Fruit fly (Drosophila melanogaster) whole organism, embryonic: ENCODE measurements around the gene CG7739.

Experiments used
- Bdp1 ChIP-seq: fragments of 200-800 bp; sonication (Bioruptor generic); optimal IDR thresholded peaks from 3 replicates; lab custom pipeline; 2016; ENCODE audit warnings: missing biosample characterization, missing genetic modification characterization
- Blimp-1 ChIP-seq: fragments of 200-800 bp; sonication (Bioruptor generic); optimal IDR thresholded peaks from 3 replicates; lab custom pipeline; 2018; ENCODE audit warnings: missing biosample characterization, missing genetic modification characterization, mild to moderate bottlenecking, moderate library complexity, missing genetic modification reagents
- Bteb2 ChIP-seq: fragments of 200-800 bp; sonication (Bioruptor generic); optimal IDR thresholded peaks from 2 replicates; lab custom pipeline; 2016; ENCODE audit warnings: missing biosample characterization, missing genetic modification characterization
- CG11560 ChIP-seq: fragments of 200-800 bp; sonication (Bioruptor generic); IDR thresholded peaks from 3 replicates; pipeline ENCODE4 v1.3.6; 2022; ENCODE audit warnings: missing biosample characterization, missing genetic modification characterization
- CG11723 ChIP-seq: fragments of 200-800 bp; sonication (Bioruptor generic); optimal IDR thresholded peaks from 2 replicates; lab custom pipeline; 2017; ENCODE audit warnings: missing biosample characterization, mild to moderate bottlenecking, missing genetic modification characterization
- CG13287 ChIP-seq: fragments of 200-800 bp; sonication (Bioruptor generic); IDR thresholded peaks from 2 replicates; pipeline ENCODE4 v1.3.6; 2022; ENCODE audit warnings: missing biosample characterization, missing genetic modification characterization; ENCODE audit not compliant: partially characterized antibody
- CG13296 ChIP-seq: fragments of 200-800 bp; sonication (Bioruptor generic); optimal IDR thresholded peaks from 3 replicates; lab custom pipeline; 2018; ENCODE audit warnings: missing biosample characterization, mild to moderate bottlenecking, missing genetic modification characterization
- CG16815 ChIP-seq: fragments of 200-800 bp; sonication (Bioruptor generic); optimal IDR thresholded peaks from 3 replicates; lab custom pipeline; 2017; ENCODE audit warnings: missing biosample characterization, mild to moderate bottlenecking, missing genetic modification characterization
- CG17802 ChIP-seq: fragments of 200-800 bp; sonication (Bioruptor generic); optimal IDR thresholded peaks from 2 replicates; lab custom pipeline; 2018; ENCODE audit warnings: missing biosample characterization, mild to moderate bottlenecking, missing genetic modification characterization, moderate library complexity
- CG18262 ChIP-seq: fragments of 200-800 bp; optimal IDR thresholded peaks from 3 replicates; lab custom pipeline; 2019; ENCODE audit warnings: missing biosample characterization, mild to moderate bottlenecking, missing genetic modification characterization, moderate library complexity
- CG1832 ChIP-seq: fragments of 200-800 bp; sonication (Bioruptor generic); optimal IDR thresholded peaks from 2 replicates; lab custom pipeline; 2017; ENCODE audit warnings: missing biosample characterization, mild to moderate bottlenecking, missing genetic modification characterization, inconsistent platforms
- CG31224 ChIP-seq: fragments of 200-800 bp; sonication (Bioruptor generic); IDR thresholded peaks from 2 replicates; pipeline ENCODE4 v1.3.6; 2022; ENCODE audit warnings: missing biosample characterization, missing genetic modification characterization
- CG31365 ChIP-seq: fragments of 200-800 bp; sonication (Bioruptor generic); optimal IDR thresholded peaks from 2 replicates; lab custom pipeline; 2018; ENCODE audit warnings: missing biosample characterization, mild to moderate bottlenecking, missing genetic modification characterization
- CG34422 ChIP-seq: fragments of 200-800 bp; sonication (Bioruptor generic); IDR thresholded peaks from 3 replicates; pipeline ENCODE4 v1.3.6; 2022; ENCODE audit warnings: missing biosample characterization, missing genetic modification characterization
- CG4707 ChIP-seq: fragments of 200-800 bp; sonication (Bioruptor generic); optimal IDR thresholded peaks from 2 replicates; lab custom pipeline; 2018; ENCODE audit warnings: missing biosample characterization, mild to moderate bottlenecking, missing genetic modification characterization, moderate library complexity
- CG4730 ChIP-seq: fragments of 200-800 bp; sonication (Bioruptor generic); IDR thresholded peaks from 2 replicates; pipeline ENCODE4 v1.3.6; 2022; ENCODE audit warnings: missing biosample characterization, missing genetic modification characterization
- CG6854 ChIP-seq: fragments of 200-800 bp; sonication (Bioruptor generic); optimal IDR thresholded peaks from 3 replicates; lab custom pipeline; 2017; ENCODE audit warnings: missing biosample characterization, mild to moderate bottlenecking, missing genetic modification characterization
- CG7745 ChIP-seq: fragments of 200-800 bp; sonication (Bioruptor generic); optimal IDR thresholded peaks from 2 replicates; lab custom pipeline; 2018; ENCODE audit warnings: missing biosample characterization, mild to moderate bottlenecking, missing genetic modification characterization, moderate library complexity
- CG9932 ChIP-seq: fragments of 200-800 bp; sonication (Bioruptor generic); IDR thresholded peaks from 2 replicates; pipeline ENCODE4 v1.3.6; 2022; ENCODE audit warnings: missing biosample characterization, missing genetic modification characterization
- CrebB ChIP-seq: fragments of 200-800 bp; sonication (Bioruptor generic); optimal IDR thresholded peaks from 3 replicates; lab custom pipeline; 2018; ENCODE audit warnings: missing biosample characterization, mild to moderate bottlenecking, missing genetic modification characterization
- D ChIP-seq, 2 experiments: fragments of 200-800 bp in 1 of 2; fragments of >200 bp in 1 of 2; sonication (Bioruptor generic) in 1 of 2; optimal IDR thresholded peaks; 2 replicates in 1 of 2; 3 replicates in 1 of 2; lab custom pipeline; 2017; ENCODE audit warnings: mild to moderate bottlenecking in 1 of 2, missing biosample characterization in 1 of 2, missing genetic modification characterization in 1 of 2, missing genetic modification reagents in 1 of 2
- Dad ChIP-seq: fragments of 200-800 bp; sonication (Bioruptor generic); optimal IDR thresholded peaks from 3 replicates; lab custom pipeline; 2016; ENCODE audit warnings: missing biosample characterization, missing genetic modification characterization
- H2.0 ChIP-seq: fragments of 200-800 bp; sonication (Bioruptor generic); IDR thresholded peaks from 2 replicates; pipeline ENCODE4 v1.3.6; 2022; ENCODE audit warnings: missing biosample characterization, missing genetic modification characterization
- Nf-YA ChIP-seq: fragments of 200-800 bp; sonication (Bioruptor generic); IDR thresholded peaks from 2 replicates; pipeline ENCODE4 v1.3.6; 2022; ENCODE audit warnings: missing biosample characterization, missing genetic modification characterization
- Nf-YC ChIP-seq: fragments of 200-800 bp; optimal IDR thresholded peaks from 3 replicates; lab custom pipeline; 2019; ENCODE audit warnings: missing biosample characterization, mild to moderate bottlenecking, missing genetic modification characterization, moderate library complexity
- Optix ChIP-seq: fragments of 200-800 bp; sonication (Bioruptor generic); IDR thresholded peaks from 3 replicates; pipeline ENCODE4 v1.3.6; 2022; ENCODE audit warnings: missing biosample characterization, missing genetic modification characterization
- Taf1 ChIP-seq: fragments of 200-800 bp; sonication (Bioruptor generic); IDR thresholded peaks from 2 replicates; pipeline ENCODE4 v1.3.6; 2022; ENCODE audit warnings: missing biosample characterization, missing genetic modification characterization
- YL-1 ChIP-seq: fragments of 200-800 bp; sonication (Bioruptor generic); optimal IDR thresholded peaks from 3 replicates; lab custom pipeline; 2017; ENCODE audit warnings: missing biosample characterization, mild to moderate bottlenecking, missing genetic modification characterization
- al ChIP-seq: fragments of 200-800 bp; sonication (Bioruptor generic); IDR thresholded peaks from 2 replicates; pipeline ENCODE4 v1.3.6; 2022; ENCODE audit warnings: missing biosample characterization, missing genetic modification characterization
- az2 ChIP-seq: fragments of 200-800 bp; sonication (Bioruptor generic); optimal IDR thresholded peaks from 3 replicates; lab custom pipeline; 2016; ENCODE audit warnings: missing biosample characterization, missing genetic modification characterization
- caup ChIP-seq: fragments of 200-800 bp; sonication (Bioruptor generic); optimal IDR thresholded peaks from 3 replicates; lab custom pipeline; 2017; ENCODE audit warnings: missing biosample characterization, mild to moderate bottlenecking, missing genetic modification characterization, moderate library complexity; ENCODE audit not compliant: severe bottlenecking
- dpn ChIP-seq, 2 experiments: fragments of 200-800 bp; sonication (Bioruptor generic); optimal IDR thresholded peaks; 3 replicates each; lab custom pipeline; 2016; ENCODE audit warnings: missing biosample characterization in 2 of 2, missing genetic modification characterization in 2 of 2
- gce ChIP-seq: fragments of 200-800 bp; sonication (Bioruptor generic); IDR thresholded peaks from 3 replicates; pipeline ENCODE4 v1.3.6; 2022; ENCODE audit warnings: missing biosample characterization, missing genetic modification characterization
- gem ChIP-seq: fragments of 200-800 bp; sonication (Bioruptor generic); optimal IDR thresholded peaks from 2 replicates; lab custom pipeline; 2019; ENCODE audit warnings: missing biosample characterization, mild to moderate bottlenecking, missing genetic modification characterization, moderate library complexity
- grau ChIP-seq: fragments of 200-800 bp; optimal IDR thresholded peaks from 3 replicates; lab custom pipeline; 2019; ENCODE audit warnings: missing biosample characterization, mild to moderate bottlenecking, missing genetic modification characterization, moderate library complexity
- gsb-n ChIP-seq: fragments of 200-800 bp; sonication (Bioruptor generic); optimal IDR thresholded peaks from 3 replicates; lab custom pipeline; 2018; ENCODE audit warnings: missing biosample characterization, mild to moderate bottlenecking, missing genetic modification characterization
- ham ChIP-seq: fragments of 200-800 bp; sonication (Bioruptor generic); IDR thresholded peaks from 2 replicates; pipeline ENCODE4 v1.3.6; 2022; ENCODE audit warnings: missing biosample characterization, missing genetic modification characterization
- hbn ChIP-seq: fragments of 200-800 bp; sonication (Bioruptor generic); IDR thresholded peaks from 2 replicates; pipeline ENCODE4 v1.3.6; 2022; ENCODE audit warnings: missing biosample characterization, missing genetic modification characterization; ENCODE audit not compliant: partially characterized antibody
- ind ChIP-seq: fragments of 200-800 bp; sonication (Bioruptor generic); optimal IDR thresholded peaks from 3 replicates; lab custom pipeline; 2016; ENCODE audit warnings: missing biosample characterization, missing genetic modification characterization
- mirr ChIP-seq: fragments of 200-800 bp; sonication (Bioruptor generic); optimal IDR thresholded peaks from 3 replicates; lab custom pipeline; 2018; ENCODE audit warnings: missing biosample characterization, mild to moderate bottlenecking, missing genetic modification characterization
- pb ChIP-seq: fragments of 200-800 bp; sonication (Bioruptor generic); optimal IDR thresholded peaks from 3 replicates; lab custom pipeline; 2016; ENCODE audit warnings: missing biosample characterization, missing genetic modification characterization
- pros ChIP-seq: fragments of 200-800 bp; sonication (Bioruptor generic); optimal IDR thresholded peaks from 3 replicates; lab custom pipeline; 2019; ENCODE audit warnings: missing biosample characterization, mild to moderate bottlenecking, missing genetic modification characterization, moderate library complexity
- pum ChIP-seq: fragments of 200-800 bp; sonication (Bioruptor generic); optimal IDR thresholded peaks from 2 replicates; lab custom pipeline; 2016; ENCODE audit warnings: missing biosample characterization, missing genetic modification characterization
- repo ChIP-seq: fragments of 200-800 bp; sonication (Bioruptor generic); optimal IDR thresholded peaks from 2 replicates; lab custom pipeline; 2016; ENCODE audit warnings: missing biosample characterization, missing genetic modification characterization
- sens-2 ChIP-seq: fragments of 200-800 bp; sonication (Bioruptor generic); IDR thresholded peaks from 2 replicates; pipeline ENCODE4 v1.3.6; 2022; ENCODE audit warnings: missing biosample characterization, missing genetic modification characterization
- sisA ChIP-seq: fragments of 200-800 bp; sonication (Bioruptor generic); IDR thresholded peaks from 2 replicates; pipeline ENCODE4 v1.3.6; 2022; ENCODE audit warnings: missing biosample characterization, missing genetic modification characterization
- tna ChIP-seq: fragments of 200-800 bp; sonication (Bioruptor generic); IDR thresholded peaks from 2 replicates; pipeline ENCODE4 v1.3.6; 2022; ENCODE audit warnings: missing biosample characterization, missing genetic modification characterization; ENCODE audit not compliant: partially characterized antibody
- unpg ChIP-seq: fragments of 200-800 bp; sonication (Bioruptor generic); optimal IDR thresholded peaks from 3 replicates; lab custom pipeline; 2018; ENCODE audit warnings: missing biosample characterization, mild to moderate bottlenecking, missing genetic modification characterization, moderate library complexity
- zf30C ChIP-seq: fragments of 200-800 bp; sonication (Bioruptor generic); optimal IDR thresholded peaks from 3 replicates; lab custom pipeline; 2018; ENCODE audit warnings: missing biosample characterization, mild to moderate bottlenecking, missing genetic modification characterization

Gene CG7739

DNA sequence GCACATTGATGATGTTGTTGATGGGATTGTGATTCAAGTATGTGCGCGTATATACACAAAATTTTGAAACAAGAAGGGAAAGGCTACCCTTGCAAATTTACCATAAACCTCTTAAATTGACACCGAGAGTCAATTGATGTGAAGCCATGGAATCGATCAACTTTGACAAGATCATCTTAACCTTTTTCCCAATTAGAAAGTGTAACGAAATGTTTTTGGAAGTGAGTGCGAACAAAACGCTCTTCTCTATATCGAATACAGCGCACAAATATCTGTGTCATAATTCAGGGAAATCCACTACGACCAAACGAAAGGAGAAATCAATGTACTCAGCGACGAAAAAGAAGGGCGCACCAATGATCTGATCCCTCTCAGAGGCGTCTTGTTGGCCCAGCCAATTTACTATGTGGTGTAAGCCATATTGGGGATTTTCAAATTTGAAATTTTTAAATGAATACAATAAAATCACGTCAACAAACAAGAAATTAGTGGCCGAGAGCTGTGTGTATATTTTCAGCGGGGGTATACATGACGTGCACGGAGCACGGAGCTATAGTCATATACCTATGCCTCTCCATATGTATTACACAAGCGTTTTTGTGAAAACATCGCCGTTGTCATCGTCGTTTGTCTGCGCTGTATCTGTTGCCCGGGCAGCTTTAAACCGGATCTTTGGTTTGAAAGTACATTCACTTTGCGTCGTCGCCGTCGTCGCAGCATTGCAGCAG is 29.3 kb downstream of the CG7739 start (continued):
- TF ChIP-seq Taf1 (GFP tag; lab: Robert Waterston, UW) (no peak), CG11723 (GFP tag; lab: Kevin White, UChicago) (no peak), al (GFP tag; lab: Robert Waterston, UW) (peak; percentile 24; the same call in 1 of the 2 replicates), gsb-n (tag; lab: Kevin White, UChicago) (peak; percentile 59), sisA (GFP tag; lab: Robert Waterston, UW) (peak; percentile 16; the same call in 1 of the 2 replicates), YL-1 (no peak), CG16815 (GFP tag; lab: Kevin White, UChicago) (no peak), CG7745 (no peak), CG31365 (tag; lab: Kevin White, UChicago) (no peak), CG9932 (GFP tag; lab: Robert Waterston, UW) (peak; percentile 46), Dad (GFP tag; lab: Kevin White, UChicago) (no peak), hbn (GFP tag; lab: Robert Waterston, UW) (no peak), Nf-YA (no peak), sens-2 (GFP tag; lab: Robert Waterston, UW) (peak; percentile 40; the same call in 1 of the 2 replicates), Bteb2 (GFP tag; lab: Kevin White, UChicago) (no peak), CG11560 (tag; lab: Robert Waterston, UW) (no peak), CG31224 (GFP tag; lab: Robert Waterston, UW) (no peak), Bdp1 (GFP tag; lab: Kevin White, UChicago) (no peak), unpg (GFP tag; lab: Kevin White, UChicago) (peak; percentile 41), az2 (GFP tag; lab: Kevin White, UChicago) (no peak), CG13296 (GFP tag; lab: Kevin White, UChicago) (no peak), tna (GFP tag; lab: Robert Waterston, UW) (no peak), CG4730 (GFP tag; lab: Robert Waterston, UW) (no peak), Blimp-1 (GFP tag; lab: Kevin White, UChicago) (peak; percentile 58), CrebB (tag; lab: Kevin White, UChicago) (no peak), pum (GFP tag; lab: Kevin White, UChicago) (peak; percentile 19), caup (GFP tag; lab: Kevin White, UChicago) (no peak), dpn (GFP tag; optimal IDR thresholded peaks at IDR 0.05; lab: Kevin White, UChicago) (peak in 1 of 2 experiments; percentile 4), mirr (no peak), gem (tag; lab: Kevin White, UChicago) (peak; percentile 45), repo (GFP tag; lab: Kevin White, UChicago) (no peak), H2.0 (GFP tag; lab: Robert Waterston, UW) (peak; percentile 46; the same call in 1 of the 2 replicates), ind (GFP tag; lab: Kevin White, UChicago) (peak; percentile 52), pros (peak; percentile 69), CG13287 (no peak), CG6854 (GFP tag; lab: Kevin White, UChicago) (no peak), CG34422 (GFP tag; lab: Robert Waterston, UW) (0 out of 3 replicates have a peak, but pooled peaks have one; percentile 24), CG4707 (GFP tag; lab: Kevin White, UChicago) (peak; percentile 24), ham (no peak), CG18262 (tag; lab: Kevin White, UChicago) (peak; percentile 30), CG1832 (GFP tag; lab: Kevin White, UChicago) (no peak), Nf-YC (tag; lab: Kevin White, UChicago) (no peak), pb (GFP tag; lab: Kevin White, UChicago) (peak; percentile 74), D (optimal IDR thresholded peaks at IDR 0.05; lab: Kevin White, UChicago) (no peak), D (GFP tag; optimal IDR thresholded peaks at IDR 0.05; lab: Kevin White, UChicago) (no peak), gce (peak; percentile 8; the same call in 1 of the 3 replicates), CG17802 (peak; percentile 46), grau (tag; lab: Kevin White, UChicago) (peak; percentile 36), zf30C (GFP tag; lab: Kevin White, UChicago) (no peak), Optix (GFP tag; lab: Robert Waterston, UW) (peak; percentile 41; the same call in 1 of the 3 replicates)
